Fruit fly (Drosophila melanogaster) whole organism, embryonic: ENCODE measurements around the gene Pif1B.

ENCODE experiments used
- ATbp ChIP-seq: fragments of 200-800 bp; sonication (Bioruptor generic); optimal IDR thresholded peaks from 2 replicates; lab custom pipeline; 2017; ENCODE audit warnings: missing biosample characterization, mild to moderate bottlenecking, missing genetic modification characterization, missing genetic modification reagents
- Antp ChIP-seq: fragments of 200-800 bp; sonication (Bioruptor generic); optimal IDR thresholded peaks from 3 replicates; lab custom pipeline; 2016; ENCODE audit warnings: missing biosample characterization, missing genetic modification characterization
- Atf-2 ChIP-seq: fragments of 200-800 bp; sonication (Bioruptor generic); optimal IDR thresholded peaks from 2 replicates; lab custom pipeline; 2016; ENCODE audit warnings: missing biosample characterization, missing genetic modification characterization
- B-H1 ChIP-seq: fragments of 200-800 bp; sonication (Bioruptor generic); IDR thresholded peaks from 3 replicates; pipeline ENCODE4 v1.3.6; 2022; ENCODE audit warnings: missing biosample characterization, missing genetic modification characterization
- C15 ChIP-seq: fragments of 200-800 bp; sonication (Bioruptor generic); IDR thresholded peaks from 3 replicates; pipeline ENCODE4 v1.3.6; 2022; ENCODE audit warnings: missing biosample characterization, missing genetic modification characterization
- CG10274 ChIP-seq: fragments of 200-800 bp; sonication (Bioruptor generic); optimal IDR thresholded peaks from 3 replicates; lab custom pipeline; 2017; ENCODE audit warnings: missing biosample characterization, mild to moderate bottlenecking, missing genetic modification characterization
- CG11398 ChIP-seq: fragments of 200-800 bp; sonication (Bioruptor generic); optimal IDR thresholded peaks from 2 replicates; lab custom pipeline; 2016; ENCODE audit warnings: missing biosample characterization, missing genetic modification characterization
- CG11504 ChIP-seq: fragments of 200-800 bp; sonication (Bioruptor generic); optimal IDR thresholded peaks from 3 replicates; lab custom pipeline; 2019; ENCODE audit warnings: missing biosample characterization, mild to moderate bottlenecking, missing genetic modification characterization, moderate library complexity
- CG12769 ChIP-seq: fragments of 200-800 bp; sonication (Bioruptor generic); optimal IDR thresholded peaks from 2 replicates; lab custom pipeline; 2019; ENCODE audit warnings: missing biosample characterization, mild to moderate bottlenecking, missing genetic modification characterization, moderate library complexity
- CG13287 ChIP-seq: fragments of 200-800 bp; sonication (Bioruptor generic); IDR thresholded peaks from 2 replicates; pipeline ENCODE4 v1.3.6; 2022; ENCODE audit warnings: missing biosample characterization, missing genetic modification characterization; ENCODE audit not compliant: partially characterized antibody
- CG13296 ChIP-seq: fragments of 200-800 bp; sonication (Bioruptor generic); optimal IDR thresholded peaks from 3 replicates; lab custom pipeline; 2018; ENCODE audit warnings: missing biosample characterization, mild to moderate bottlenecking, missing genetic modification characterization
- CG16779 ChIP-seq: fragments of 200-800 bp; sonication (Bioruptor generic); IDR thresholded peaks from 2 replicates; pipeline ENCODE4 v1.3.6; 2022; ENCODE audit warnings: missing biosample characterization, missing genetic modification characterization
- CG17912 ChIP-seq: fragments of 200-800 bp; sonication (Bioruptor generic); optimal IDR thresholded peaks from 2 replicates; lab custom pipeline; 2018; ENCODE audit warnings: missing biosample characterization, mild to moderate bottlenecking, missing genetic modification characterization
- CG2129 ChIP-seq: fragments of 200-800 bp; sonication (Bioruptor generic); IDR thresholded peaks from 2 replicates; pipeline ENCODE4 v1.3.6; 2022; ENCODE audit warnings: missing biosample characterization, missing genetic modification characterization; ENCODE audit not compliant: partially characterized antibody
- CG2678 ChIP-seq: fragments of 200-800 bp; sonication (Bioruptor generic); optimal IDR thresholded peaks from 3 replicates; lab custom pipeline; 2019; ENCODE audit warnings: missing biosample characterization, mild to moderate bottlenecking, missing genetic modification characterization, moderate library complexity
- CG31388 ChIP-seq: fragments of 200-800 bp; sonication (Bioruptor generic); optimal IDR thresholded peaks from 2 replicates; lab custom pipeline; 2016; ENCODE audit warnings: missing biosample characterization, missing genetic modification characterization
- CG3281 ChIP-seq: fragments of 200-800 bp; sonication (Bioruptor generic); optimal IDR thresholded peaks from 3 replicates; lab custom pipeline; 2017; ENCODE audit warnings: missing biosample characterization, mild to moderate bottlenecking, missing genetic modification characterization
- CG34224 ChIP-seq: fragments of 200-800 bp; sonication (Bioruptor generic); IDR thresholded peaks from 3 replicates; pipeline ENCODE4 v1.3.6; 2022; ENCODE audit warnings: missing biosample characterization, missing genetic modification characterization; ENCODE audit not compliant: partially characterized antibody
- CG43689 ChIP-seq: fragments of 200-800 bp; sonication (Bioruptor generic); IDR thresholded peaks from 2 replicates; pipeline ENCODE4 v1.3.6; 2022; ENCODE audit warnings: missing biosample characterization, missing genetic modification characterization
- CG4730 ChIP-seq: fragments of 200-800 bp; sonication (Bioruptor generic); IDR thresholded peaks from 2 replicates; pipeline ENCODE4 v1.3.6; 2022; ENCODE audit warnings: missing biosample characterization, missing genetic modification characterization
- CG4820 ChIP-seq: fragments of 200-800 bp; sonication (Bioruptor generic); optimal IDR thresholded peaks from 3 replicates; lab custom pipeline; 2016; ENCODE audit warnings: missing biosample characterization, missing genetic modification characterization
- CG4854 ChIP-seq: fragments of 200-800 bp; sonication (Bioruptor generic); optimal IDR thresholded peaks from 2 replicates; lab custom pipeline; 2016; ENCODE audit warnings: missing biosample characterization, missing genetic modification characterization, inconsistent platforms
- CG6765 ChIP-seq: fragments of 200-800 bp; sonication (Bioruptor generic); optimal IDR thresholded peaks from 3 replicates; lab custom pipeline; 2017; ENCODE audit warnings: missing biosample characterization, mild to moderate bottlenecking, missing genetic modification characterization
- CG9727 ChIP-seq: fragments of 200-800 bp; sonication (Bioruptor generic); optimal IDR thresholded peaks from 3 replicates; lab custom pipeline; 2017; ENCODE audit warnings: missing biosample characterization, mild to moderate bottlenecking, missing genetic modification characterization
- CG9817 ChIP-seq: fragments of 200-800 bp; sonication (Bioruptor generic); optimal IDR thresholded peaks from 2 replicates; lab custom pipeline; 2018; ENCODE audit warnings: missing biosample characterization, mild to moderate bottlenecking, missing genetic modification characterization, moderate library complexity
- CTCF ChIP-seq: fragments of 200-800 bp; sonication (Bioruptor generic); optimal IDR thresholded peaks from 2 replicates; lab custom pipeline; 2017; ENCODE audit warnings: missing biosample characterization, mild to moderate bottlenecking, missing genetic modification characterization, moderate library complexity
- D ChIP-seq, 2 experiments: fragments of 200-800 bp in 1 of 2; fragments of >200 bp in 1 of 2; sonication (Bioruptor generic) in 1 of 2; optimal IDR thresholded peaks; 2 replicates in 1 of 2; 3 replicates in 1 of 2; lab custom pipeline; 2017; ENCODE audit warnings: mild to moderate bottlenecking in 1 of 2, missing biosample characterization in 1 of 2, missing genetic modification characterization in 1 of 2, missing genetic modification reagents in 1 of 2
- E2f2 ChIP-seq: fragments of 200-800 bp; sonication (Bioruptor generic); IDR thresholded peaks from 2 replicates; pipeline ENCODE4 v1.3.6; 2022; ENCODE audit warnings: missing biosample characterization, missing genetic modification characterization
- Fer3 ChIP-seq: fragments of 200-800 bp; sonication (Bioruptor generic); optimal IDR thresholded peaks from 2 replicates; lab custom pipeline; 2018; ENCODE audit warnings: missing biosample characterization, mild to moderate bottlenecking, missing genetic modification characterization, moderate library complexity
- HLH4C ChIP-seq: fragments of 200-800 bp; sonication (Bioruptor generic); IDR thresholded peaks from 3 replicates; pipeline ENCODE4 v1.3.6; 2022; ENCODE audit warnings: missing biosample characterization, missing genetic modification characterization; ENCODE audit not compliant: partially characterized antibody
- HmgD ChIP-seq: fragments of 200-800 bp; sonication (Bioruptor generic); optimal IDR thresholded peaks from 3 replicates; lab custom pipeline; 2016; ENCODE audit warnings: missing biosample characterization, missing genetic modification characterization
- NC2α ChIP-seq: fragments of 200-800 bp; sonication (Bioruptor generic); optimal IDR thresholded peaks from 2 replicates; lab custom pipeline; 2016; ENCODE audit warnings: missing biosample characterization, missing genetic modification characterization
- Neu2 ChIP-seq: fragments of 200-800 bp; sonication (Bioruptor generic); optimal IDR thresholded peaks from 3 replicates; lab custom pipeline; 2016; ENCODE audit warnings: missing biosample characterization, missing genetic modification characterization, borderline replicate concordance
- Optix ChIP-seq: fragments of 200-800 bp; sonication (Bioruptor generic); IDR thresholded peaks from 3 replicates; pipeline ENCODE4 v1.3.6; 2022; ENCODE audit warnings: missing biosample characterization, missing genetic modification characterization
- Sry-β ChIP-seq: fragments of 200-800 bp; sonication (Bioruptor generic); optimal IDR thresholded peaks from 2 replicates; lab custom pipeline; 2018; ENCODE audit warnings: missing biosample characterization, mild to moderate bottlenecking, missing genetic modification characterization, moderate library complexity
- ac ChIP-seq: fragments of 200-800 bp; sonication (Bioruptor generic); optimal IDR thresholded peaks from 3 replicates; lab custom pipeline; 2017; ENCODE audit warnings: missing biosample characterization, mild to moderate bottlenecking, missing genetic modification characterization
- ash1 ChIP-seq: fragments of 200-800 bp; sonication (Bioruptor generic); optimal IDR thresholded peaks from 2 replicates; lab custom pipeline; 2018; ENCODE audit warnings: missing biosample characterization, mild to moderate bottlenecking, missing genetic modification characterization
- chinmo ChIP-seq: fragments of 200-800 bp; sonication (Bioruptor generic); IDR thresholded peaks from 4 replicates; pipeline ENCODE4 v1.3.6; 2022; ENCODE audit warnings: missing biosample characterization, missing genetic modification characterization; ENCODE audit not compliant: partially characterized antibody
- corto ChIP-seq: fragments of 200-800 bp; sonication (Bioruptor generic); optimal IDR thresholded peaks from 2 replicates; lab custom pipeline; 2016; ENCODE audit warnings: missing biosample characterization, mild to moderate bottlenecking, missing genetic modification characterization, moderate library complexity
- dan ChIP-seq: fragments of 200-800 bp; sonication (Bioruptor generic); IDR thresholded peaks from 2 replicates; pipeline ENCODE4 v1.3.6; 2022; ENCODE audit warnings: missing biosample characterization, missing genetic modification characterization
- ems ChIP-seq: fragments of 200-800 bp; sonication (Bioruptor generic); optimal IDR thresholded peaks from 3 replicates; lab custom pipeline; 2016; ENCODE audit warnings: missing biosample characterization, missing genetic modification characterization
- gce ChIP-seq: fragments of 200-800 bp; sonication (Bioruptor generic); IDR thresholded peaks from 3 replicates; pipeline ENCODE4 v1.3.6; 2022; ENCODE audit warnings: missing biosample characterization, missing genetic modification characterization
- gro ChIP-seq: fragments of 200-800 bp; sonication (Bioruptor generic); optimal IDR thresholded peaks from 2 replicates; lab custom pipeline; 2016; ENCODE audit warnings: missing biosample characterization, missing genetic modification characterization
- ham ChIP-seq: fragments of 200-800 bp; sonication (Bioruptor generic); IDR thresholded peaks from 2 replicates; pipeline ENCODE4 v1.3.6; 2022; ENCODE audit warnings: missing biosample characterization, missing genetic modification characterization
- ken ChIP-seq: fragments of 200-800 bp; sonication (Bioruptor generic); IDR thresholded peaks from 3 replicates; pipeline ENCODE4 v1.3.6; 2022; ENCODE audit warnings: missing biosample characterization, missing genetic modification characterization
- peb ChIP-seq: fragments of 200-800 bp; sonication (Bioruptor generic); IDR thresholded peaks from 2 replicates; pipeline ENCODE4 v1.3.6; 2022; ENCODE audit warnings: missing biosample characterization, missing genetic modification characterization
- pho ChIP-seq: fragments of 200-800 bp; sonication (Bioruptor generic); optimal IDR thresholded peaks from 2 replicates; lab custom pipeline; 2016; ENCODE audit warnings: missing biosample characterization, missing genetic modification characterization
- wor ChIP-seq: fragments of 200-800 bp; sonication (Bioruptor generic); IDR thresholded peaks from 2 replicates; pipeline ENCODE4 v1.3.6; 2022; ENCODE audit warnings: missing biosample characterization, missing genetic modification characterization
- zen2 ChIP-seq: fragments of 200-800 bp; sonication (Bioruptor generic); IDR thresholded peaks from 3 replicates; pipeline ENCODE4 v1.3.6; 2022; ENCODE audit warnings: missing biosample characterization, missing genetic modification characterization; ENCODE audit not compliant: partially characterized antibody
- zf30C ChIP-seq: fragments of 200-800 bp; sonication (Bioruptor generic); optimal IDR thresholded peaks from 3 replicates; lab custom pipeline; 2018; ENCODE audit warnings: missing biosample characterization, mild to moderate bottlenecking, missing genetic modification characterization
- zfh2 ChIP-seq: fragments of 200-800 bp; sonication (Bioruptor generic); optimal IDR thresholded peaks from 2 replicates; lab custom pipeline; 2016; ENCODE audit warnings: missing biosample characterization, missing genetic modification characterization

Pif1B gene

dm6 chr3R:8784788-8785187 is 16.2 kb downstream of the Pif1B start (continued):
- no peak for TF ChIP-seq CG2678 (tag; lab: Kevin White, UChicago)
- no peak for TF ChIP-seq NC2α (GFP tag; lab: Kevin White, UChicago)
- TF ChIP-seq gro (GFP tag; lab: Kevin White, UChicago), result no peak
- TF ChIP-seq CG34224 (GFP tag; lab: Robert Waterston, UW), result no peak
- peak; percentile 38 for TF ChIP-seq CG9727 (GFP tag; lab: Kevin White, UChicago)
- no peak for TF ChIP-seq HmgD (GFP tag; lab: Kevin White, UChicago)
- TF ChIP-seq CG6765 (GFP tag; lab: Kevin White, UChicago), result no peak
- TF ChIP-seq CG16779 (GFP tag; lab: Robert Waterston, UW), result no peak
- TF ChIP-seq CTCF, result no peak
- TF ChIP-seq CG4730, result peak; percentile 37; the same call in 1 of the 2 replicates
- peak; percentile 47; the same call in 2 of the 3 replicates for TF ChIP-seq B-H1 (GFP tag; lab: Robert Waterston, UW)
- peak; percentile 12 for TF ChIP-seq ATbp (GFP tag; lab: Kevin White, UChicago)
- TF ChIP-seq CG2129, result no peak
- TF ChIP-seq HLH4C (GFP tag; lab: Robert Waterston, UW), result no peak
- no peak for TF ChIP-seq dan (GFP tag; lab: Robert Waterston, UW)
- TF ChIP-seq zfh2 (GFP tag; lab: Kevin White, UChicago), result peak; percentile 50
- TF ChIP-seq ken (GFP tag; lab: Robert Waterston, UW), result peak; percentile 27; the same call in 1 of the 3 replicates
- no peak for TF ChIP-seq CG4820 (GFP tag; lab: Kevin White, UChicago)
- TF ChIP-seq ac (GFP tag; lab: Kevin White, UChicago), result no peak
- TF ChIP-seq pho (GFP tag; lab: Kevin White, UChicago), result peak; percentile 39
- TF ChIP-seq Antp (GFP tag; lab: Kevin White, UChicago), result peak; percentile 30
- no peak for TF ChIP-seq chinmo (GFP tag; lab: Robert Waterston, UW)
- no peak for TF ChIP-seq CG13287 (GFP tag; lab: Robert Waterston, UW)
- TF ChIP-seq CG17912 (GFP tag; lab: Kevin White, UChicago), result no peak
- TF ChIP-seq wor, result no peak
- no peak for TF ChIP-seq CG31388
- TF ChIP-seq Neu2 (GFP tag; lab: Kevin White, UChicago), result no peak
- no peak for TF ChIP-seq CG12769
- no peak for TF ChIP-seq zf30C
- no peak for TF ChIP-seq zen2 (GFP tag; lab: Robert Waterston, UW)
- TF ChIP-seq CG13296 (GFP tag; lab: Kevin White, UChicago), result no peak
- no peak for TF ChIP-seq Fer3 (tag; lab: Kevin White, UChicago)
- TF ChIP-seq CG10274, result no peak
- no peak for TF ChIP-seq corto (GFP tag; lab: Kevin White, UChicago)
- no peak for TF ChIP-seq CG11504
- TF ChIP-seq peb (GFP tag; lab: Robert Waterston, UW), result no peak
- TF ChIP-seq E2f2 (GFP tag; lab: Robert Waterston, UW), result peak; percentile 31; the same call in 1 of the 2 replicates
- no peak for TF ChIP-seq CG11398
- TF ChIP-seq C15 (GFP tag; lab: Robert Waterston, UW), result no peak
- no peak for TF ChIP-seq gce
- no peak for TF ChIP-seq ham (GFP tag; lab: Robert Waterston, UW)
- TF ChIP-seq CG9817 (tag; lab: Kevin White, UChicago), result peak; percentile 56
- no peak for TF ChIP-seq Sry-β
- TF ChIP-seq D (optimal IDR thresholded peaks at IDR 0.05; lab: Kevin White, UChicago), result no peak
- TF ChIP-seq D (GFP tag; optimal IDR thresholded peaks at IDR 0.05; lab: Kevin White, UChicago), result no peak
- TF ChIP-seq CG3281 (GFP tag; lab: Kevin White, UChicago), result no peak
- TF ChIP-seq Optix (GFP tag; lab: Robert Waterston, UW), result no peak
- TF ChIP-seq ems (GFP tag; lab: Kevin White, UChicago), result peak; percentile 1
- no peak for TF ChIP-seq ash1
- no peak for TF ChIP-seq CG4854 (GFP tag; lab: Kevin White, UChicago)
- 0 out of 2 replicates have a peak, but pooled peaks have one; percentile 36 for TF ChIP-seq CG43689
- no peak for TF ChIP-seq Atf-2
